Worm (Caenorhabditis elegans): ENCODE measurements around the gene nspc-14.

nspc-14 gene

ce11 chrX:12404729-12405128 lies 45.9 kb upstream of the nspc-14 start (continued):
- TF ChIP-seq fkh-8 (tag; optimal IDR thresholded peaks at IDR 0.05) (no peak), vab-15 (tag; optimal IDR thresholded peaks at IDR 0.05) (no peak), aly-2 (tag; optimal IDR thresholded peaks at IDR 0.05) (no peak), nhr-11 (tag; optimal IDR thresholded peaks at IDR 0.05) (no peak), efl-1 (optimal IDR thresholded peaks at IDR 0.05) (no peak), efl-1 (GFP tag; optimal IDR thresholded peaks at IDR 0.05 in 1 of 2) (peak in 1 of 2 experiments; percentile 46)

- no peak for TF ChIP-seq ceh-63 (GFP tag; optimal IDR thresholded peaks at IDR 0.05)
- peak; percentile 98 for TF ChIP-seq lin-14 (GFP tag; optimal IDR thresholded peaks at IDR 0.05)
- peak; percentile 93 for TF ChIP-seq jun-1 (tag; optimal IDR thresholded peaks at IDR 0.05)
- peak; percentile 97 for TF ChIP-seq dsc-1 (tag; optimal IDR thresholded peaks at IDR 0.05)
- peak in 4 of 6 experiments; percentile 69 to 85 (median 78) for TF ChIP-seq elt-3 (tag; optimal IDR thresholded peaks at IDR 0.05)
- peak; percentile 91 for TF ChIP-seq skn-1 (tag; optimal IDR thresholded peaks at IDR 0.05)
- peak; percentile 72 for TF ChIP-seq aly-2 (tag; optimal IDR thresholded peaks at IDR 0.05)
- peak; percentile 95 for TF ChIP-seq nhr-19 (GFP tag; conservative IDR thresholded peaks at IDR 0.05)
- TF ChIP-seq mef-2 (tag; optimal IDR thresholded peaks at IDR 0.05), result peak; percentile 90
- TF ChIP-seq lin-35 (GFP tag; optimal IDR thresholded peaks at IDR 0.05), result peak; percentile 84 to 92
- peak; percentile 87 for TF ChIP-seq nhr-237 (tag; optimal IDR thresholded peaks at IDR 0.05)
- TF ChIP-seq nhr-20 (tag; optimal IDR thresholded peaks at IDR 0.05), result peak; percentile 97
- TF ChIP-seq nhr-76 (tag; optimal IDR thresholded peaks at IDR 0.05), result no peak
- peak; percentile 78 for TF ChIP-seq zag-1 (tag; optimal IDR thresholded peaks at IDR 0.05)
- TF ChIP-seq nhr-85 (tag), result peak; percentile 95
- peak; percentile 93 for TF ChIP-seq xbp-1 (tag; optimal IDR thresholded peaks at IDR 0.05)
- no peak for TF ChIP-seq tlp-1 (tag; optimal IDR thresholded peaks at IDR 0.05)
- TF ChIP-seq zip-4 (GFP tag; optimal IDR thresholded peaks at IDR 0.05), result peak; percentile 79
- TF ChIP-seq nhr-28 (tag; optimal IDR thresholded peaks at IDR 0.05), result no peak
- peak; percentile 66 for TF ChIP-seq ceh-88 (GFP tag; IDR thresholded peaks at IDR 0.05)
- TF ChIP-seq elt-2 (tag; optimal IDR thresholded peaks at IDR 0.05), result peak; percentile 70
- no peak for TF ChIP-seq hlh-17 (GFP tag; optimal IDR thresholded peaks at IDR 0.05; ENCODE audit: borderline replicate concordance)
- peak; percentile 46 for TF ChIP-seq lin-15B (tag; optimal IDR thresholded peaks at IDR 0.05)
- TF ChIP-seq unc-30 (tag; optimal IDR thresholded peaks at IDR 0.05), result no peak
- TF ChIP-seq nhr-71 (tag; optimal IDR thresholded peaks at IDR 0.05), result peak; percentile 97
- TF ChIP-seq unc-86 (tag; optimal IDR thresholded peaks at IDR 0.05), result peak; percentile 90
- peak; percentile 98 for TF ChIP-seq C16A3.4 (tag; optimal IDR thresholded peaks at IDR 0.05)
- peak; percentile 98 for TF ChIP-seq snu-23 (GFP tag; optimal IDR thresholded peaks at IDR 0.05)
- peak; percentile 76 for TF ChIP-seq hpl-2 (GFP tag; optimal IDR thresholded peaks at IDR 0.05)
- TF ChIP-seq ztf-4 (tag; optimal IDR thresholded peaks at IDR 0.05), result peak; percentile 95
- TF ChIP-seq nhr-84 (tag; optimal IDR thresholded peaks at IDR 0.05), result no peak
- TF ChIP-seq pag-3 (tag; optimal IDR thresholded peaks at IDR 0.05; ENCODE audit: borderline replicate concordance, insufficient read depth), result no peak
- no peak for TF ChIP-seq sptf-1 (tag; optimal IDR thresholded peaks at IDR 0.05)
- peak in 1 of 2 experiments; percentile 85 for TF ChIP-seq ztf-11 (tag; optimal IDR thresholded peaks at IDR 0.05)
- TF ChIP-seq hlh-4 (tag; optimal IDR thresholded peaks at IDR 0.05), result no peak
- peak in 1 of 2 experiments; percentile 65 for TF ChIP-seq egl-27 (tag; optimal IDR thresholded peaks at IDR 0.05)
- peak; percentile 68 to 81 (median 78) for TF ChIP-seq dpl-1 (GFP tag; optimal IDR thresholded peaks at IDR 0.05)
- peak; percentile 59 for TF ChIP-seq F16B12.6 (tag; optimal IDR thresholded peaks at IDR 0.05)
- TF ChIP-seq blmp-1 (tag; optimal IDR thresholded peaks at IDR 0.05), result peak; percentile 86
- peak; percentile 86 to 94 (median 92) for TF ChIP-seq ceh-82 (tag; optimal IDR thresholded peaks at IDR 0.05)
- no peak for TF ChIP-seq C34B4.2 (tag; optimal IDR thresholded peaks at IDR 0.05)
- peak; percentile 92 to 94 for TF ChIP-seq lsy-2 (tag; optimal IDR thresholded peaks at IDR 0.05)
- peak; percentile 78 for TF ChIP-seq vab-15 (tag; optimal IDR thresholded peaks at IDR 0.05)
- peak; percentile 85 for TF ChIP-seq sup-37 (GFP tag; optimal IDR thresholded peaks at IDR 0.05)
- no peak for TF ChIP-seq pqm-1 (tag; optimal IDR thresholded peaks at IDR 0.05)
- TF ChIP-seq mep-1 (tag; optimal IDR thresholded peaks at IDR 0.05), result peak; percentile 99
- TF ChIP-seq irx-1 (tag; optimal IDR thresholded peaks at IDR 0.05), result peak; percentile 90
Observed at ce11 chrX:12393786-12394308, 35.0 kb upstream of the nspc-14 start, which contains the start of gene F17E5.2. F17E5.2 (plus strand) TSS chrX:12394258.
